Worm (Caenorhabditis elegans) whole organism, late embryonic: ENCODE results near the gene fzy-1.

Experiments
- F13H6.1 ChIP-seq: sonication (generic microtip); optimal IDR thresholded peaks from 2 replicates; lab custom pipeline; 2016; ENCODE audit warnings: missing genetic modification characterization, missing compliant biosample characterization
- K09A11.1 ChIP-seq: sonication (generic microtip); optimal IDR thresholded peaks from 2 replicates; lab custom pipeline; 2017; ENCODE audit warnings: antibody characterized with exemption, mild to moderate bottlenecking, missing genetic modification characterization, missing compliant biosample characterization; ENCODE audit not compliant: insufficient read depth
- Y22D7AL.16 ChIP-seq: sonication (generic microtip); optimal IDR thresholded peaks from 2 replicates; lab custom pipeline; 2016; ENCODE audit warnings: missing genetic modification characterization, missing compliant biosample characterization
- ahr-1 ChIP-seq: sonication (generic microtip); optimal IDR thresholded peaks from 2 replicates; lab custom pipeline; 2016; ENCODE audit warnings: missing genetic modification characterization, missing compliant biosample characterization
- ceh-19 ChIP-seq: fragments of 200-800 bp; sonication (Bioruptor generic); optimal IDR thresholded peaks from 2 replicates; lab custom pipeline; 2018; ENCODE audit warnings: mild to moderate bottlenecking, missing genetic modification characterization, missing compliant biosample characterization
- ceh-2 ChIP-seq: sonication (generic microtip); optimal IDR thresholded peaks from 2 replicates; lab custom pipeline; 2016; ENCODE audit warnings: missing genotype, missing genetic modification characterization, missing compliant biosample characterization
- ceh-24 ChIP-seq: sonication (generic microtip); optimal IDR thresholded peaks from 2 replicates; lab custom pipeline; 2016; ENCODE audit warnings: mild to moderate bottlenecking, missing genetic modification characterization, missing compliant biosample characterization
- ceh-30 ChIP-seq: fragments of 150-350 bp; optimal IDR thresholded peaks from 2 replicates; lab custom pipeline; 2014; ENCODE audit warnings: missing biosample characterization, missing genetic modification characterization
- ceh-34 ChIP-seq: sonication (generic microtip); optimal IDR thresholded peaks from 2 replicates; lab custom pipeline; 2016; ENCODE audit warnings: mild to moderate bottlenecking, missing genetic modification characterization, missing compliant biosample characterization
- ceh-48 ChIP-seq: sonication (generic microtip); optimal IDR thresholded peaks from 2 replicates; lab custom pipeline; 2016; ENCODE audit warnings: missing genetic modification characterization, inconsistent platforms, missing compliant biosample characterization
- che-1 ChIP-seq: sonication (generic microtip); optimal IDR thresholded peaks from 2 replicates; lab custom pipeline; 2016; ENCODE audit warnings: mild to moderate bottlenecking, missing genetic modification characterization, missing compliant biosample characterization
- dmd-4 ChIP-seq: sonication (generic microtip); optimal IDR thresholded peaks from 2 replicates; lab custom pipeline; 2016; ENCODE audit warnings: borderline replicate concordance, missing genetic modification characterization, missing compliant biosample characterization
- elt-4 ChIP-seq: sonication (generic microtip); optimal IDR thresholded peaks from 2 replicates; lab custom pipeline; 2016; ENCODE audit warnings: missing genetic modification characterization, missing compliant biosample characterization
- ets-4 ChIP-seq: sonication (generic microtip); optimal IDR thresholded peaks from 2 replicates; lab custom pipeline; 2016; ENCODE audit warnings: missing genetic modification characterization, missing compliant biosample characterization
- eyg-1 ChIP-seq: sonication (generic microtip); optimal IDR thresholded peaks from 2 replicates; lab custom pipeline; 2016; ENCODE audit warnings: missing genotype, missing genetic modification characterization, missing compliant biosample characterization
- fax-1 ChIP-seq: sonication (generic microtip); optimal IDR thresholded peaks from 2 replicates; lab custom pipeline; 2016; ENCODE audit warnings: missing genotype, missing genetic modification characterization, missing compliant biosample characterization
- fkh-10 ChIP-seq: fragments of 150-350 bp; optimal IDR thresholded peaks from 2 replicates; lab custom pipeline; 2014; ENCODE audit warnings: missing biosample characterization, missing genetic modification reagents, missing genetic modification characterization
- hlh-13 ChIP-seq: fragments of 200-800 bp; sonication (Bioruptor generic); optimal IDR thresholded peaks from 2 replicates; lab custom pipeline; 2018; ENCODE audit warnings: mild to moderate bottlenecking, missing genetic modification characterization, missing compliant biosample characterization
- hlh-15 ChIP-seq: sonication (generic microtip); optimal IDR thresholded peaks from 2 replicates; lab custom pipeline; 2016; ENCODE audit warnings: missing genetic modification characterization, missing compliant biosample characterization
- hlh-30 ChIP-seq: sonication (generic microtip); optimal IDR thresholded peaks from 2 replicates; lab custom pipeline; 2017; ENCODE audit warnings: antibody characterized with exemption, missing genetic modification characterization, missing compliant biosample characterization; ENCODE audit not compliant: insufficient read depth
- mec-3 ChIP-seq: sonication (generic microtip); optimal IDR thresholded peaks from 2 replicates; lab custom pipeline; 2016; ENCODE audit warnings: borderline replicate concordance, missing genetic modification characterization, missing compliant biosample characterization
- nfya-1 ChIP-seq: sonication (generic microtip); optimal IDR thresholded peaks from 2 replicates; lab custom pipeline; 2017; ENCODE audit warnings: missing genetic modification characterization, mild to moderate bottlenecking, missing compliant biosample characterization, antibody characterized with exemption, moderate library complexity
- npax-4 ChIP-seq: sonication (generic microtip); optimal IDR thresholded peaks from 2 replicates; lab custom pipeline; 2016; ENCODE audit warnings: missing genetic modification characterization, missing compliant biosample characterization
- pax-1 ChIP-seq: fragments of 150-350 bp; optimal IDR thresholded peaks from 2 replicates; lab custom pipeline; 2014; ENCODE audit warnings: missing biosample characterization, missing genetic modification characterization
- pha-2 ChIP-seq: sonication (generic microtip); optimal IDR thresholded peaks from 2 replicates; lab custom pipeline; 2017; ENCODE audit warnings: mild to moderate bottlenecking, missing genetic modification characterization, missing compliant biosample characterization
- pqm-1 ChIP-seq: sonication (generic microtip); optimal IDR thresholded peaks from 2 replicates; lab custom pipeline; 2016; ENCODE audit warnings: missing genetic modification characterization, missing compliant biosample characterization
- ref-2 ChIP-seq: sonication (generic microtip); optimal IDR thresholded peaks from 2 replicates; lab custom pipeline; 2016; ENCODE audit warnings: missing genetic modification characterization, missing compliant biosample characterization
- rnt-1 ChIP-seq: sonication (generic microtip); optimal IDR thresholded peaks from 2 replicates; lab custom pipeline; 2016; ENCODE audit warnings: missing genetic modification characterization, missing compliant biosample characterization
- sox-4 ChIP-seq: sonication (generic microtip); optimal IDR thresholded peaks from 2 replicates; lab custom pipeline; 2017; ENCODE audit warnings: mild to moderate bottlenecking, missing genetic modification characterization, inconsistent platforms, missing compliant biosample characterization
- tbx-2 ChIP-seq: sonication (generic microtip); optimal IDR thresholded peaks from 2 replicates; lab custom pipeline; 2016; ENCODE audit warnings: missing genetic modification characterization, missing compliant biosample characterization
- tbx-7 ChIP-seq: sonication (generic microtip); optimal IDR thresholded peaks from 2 replicates; lab custom pipeline; 2016; ENCODE audit warnings: missing genotype, missing genetic modification characterization, missing compliant biosample characterization
- unc-42 ChIP-seq: sonication (generic microtip); optimal IDR thresholded peaks from 2 replicates; lab custom pipeline; 2016; ENCODE audit warnings: missing genotype, missing genetic modification characterization, missing compliant biosample characterization
- unc-86 ChIP-seq: sonication (generic microtip); optimal IDR thresholded peaks from 2 replicates; lab custom pipeline; 2016; ENCODE audit warnings: missing genetic modification characterization, missing compliant biosample characterization
- zip-5 ChIP-seq: sonication (generic microtip); optimal IDR thresholded peaks from 2 replicates; lab custom pipeline; 2016; ENCODE audit warnings: missing genetic modification characterization, missing compliant biosample characterization
- ztf-16 ChIP-seq: sonication (generic microtip); optimal IDR thresholded peaks from 2 replicates; lab custom pipeline; 2017; ENCODE audit warnings: missing genetic modification characterization, missing compliant biosample characterization

Gene fzy-1

DNA sequence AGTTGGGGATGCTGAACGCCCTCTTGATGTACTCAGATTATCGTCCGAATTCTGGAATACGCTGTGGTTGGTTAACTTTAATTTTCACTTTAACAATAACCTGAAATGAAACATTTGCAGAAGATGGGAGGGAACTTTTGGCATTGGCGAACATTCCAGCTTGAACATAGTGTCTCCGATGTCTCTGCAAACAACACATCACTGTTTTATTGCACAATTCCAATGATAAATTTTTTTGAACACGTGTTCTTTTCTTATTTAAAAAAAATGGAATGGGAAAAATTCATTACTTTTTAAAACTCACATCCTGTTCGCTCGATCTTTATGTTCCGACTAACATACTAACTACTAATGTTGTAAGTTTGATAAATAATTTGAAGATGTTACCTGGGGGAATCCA, at the start of gene fzy-1:
fzy-1 (plus strand) TSS at position 301 of the 400 bp plus-strand sequence.
- TF ChIP-seq ceh-24 (tag; lab: Kevin White, UChicago) (no peak), rnt-1 (tag; lab: Kevin White, UChicago) (no peak), pqm-1 (tag; lab: Kevin White, UChicago) (no peak)

DNA sequence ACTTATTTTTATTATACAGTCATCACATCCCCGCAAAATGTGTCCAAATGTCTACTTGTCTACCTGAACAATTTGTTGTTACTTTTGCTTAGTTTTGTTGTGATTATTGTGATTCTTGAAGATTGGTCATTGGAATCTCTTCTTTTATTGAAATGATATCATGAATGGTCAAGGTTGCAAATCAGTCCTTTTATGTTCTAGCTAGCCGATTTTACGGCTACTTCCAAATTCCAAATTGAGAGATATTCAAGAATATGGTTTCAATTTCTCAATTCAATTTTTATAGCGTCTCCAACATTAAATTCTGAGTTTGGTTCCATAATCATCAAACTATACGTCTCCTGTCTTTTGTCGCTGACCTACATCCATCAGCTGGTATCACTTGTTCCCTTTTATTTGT, 49.3 kb upstream of the fzy-1 start:
- TF ChIP-seq unc-42 (tag; lab: Kevin White, UChicago) = no peak
- no peak for TF ChIP-seq ref-2 (tag; lab: Kevin White, UChicago)
- no peak for TF ChIP-seq ceh-2 (tag; lab: Kevin White, UChicago)
- no peak for TF ChIP-seq fkh-10 (GFP tag; lab: Kevin White, UChicago)
- TF ChIP-seq ceh-34 (tag; lab: Kevin White, UChicago) = no peak
- TF ChIP-seq pha-2 = no peak
- no peak for TF ChIP-seq ets-4 (tag; lab: Kevin White, UChicago)
- no peak for TF ChIP-seq sox-4
- TF ChIP-seq zip-5 (tag; lab: Kevin White, UChicago) = no peak
- TF ChIP-seq Y22D7AL.16 (tag; lab: Kevin White, UChicago) = no peak
- TF ChIP-seq hlh-13 (GFP tag; lab: Kevin White, UChicago) = no peak
- TF ChIP-seq fax-1 (tag; lab: Kevin White, UChicago) = no peak
- TF ChIP-seq npax-4 = no peak
- no peak for TF ChIP-seq dmd-4 (tag; lab: Kevin White, UChicago)
- no peak for TF ChIP-seq K09A11.1 (tag; lab: Kevin White, UChicago)
- TF ChIP-seq tbx-7 (tag; lab: Kevin White, UChicago) = no peak
- no peak for TF ChIP-seq pqm-1 (tag; lab: Kevin White, UChicago)
- no peak for TF ChIP-seq mec-3
- no peak for TF ChIP-seq ceh-30 (tag; lab: Kevin White, UChicago)

DNA sequence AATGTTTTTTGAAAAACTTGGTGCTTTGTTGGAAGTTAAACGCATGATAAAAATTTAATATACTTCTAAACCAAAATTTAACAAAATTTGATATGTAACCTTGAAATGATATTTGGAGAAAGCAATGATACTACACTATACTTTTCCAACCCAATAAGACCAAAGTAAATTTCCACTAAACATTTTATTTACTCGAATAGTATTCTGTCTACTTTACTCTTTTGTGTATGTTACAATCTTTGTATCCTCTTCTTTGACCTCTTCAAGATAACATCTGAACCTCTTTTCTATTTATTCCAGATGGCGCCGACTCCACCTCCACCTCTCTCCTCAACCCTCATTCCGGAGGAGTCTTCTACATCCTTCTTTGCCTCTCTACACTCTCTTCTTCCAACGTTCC, 47.0 kb upstream of the fzy-1 start, which contains the start of gene dhs-5:
dhs-5 (plus strand) TSS at position 301 of the 400 bp plus-strand sequence.
- TF ChIP-seq fkh-10 (GFP tag; lab: Kevin White, UChicago) (no peak), ahr-1 (tag; lab: Kevin White, UChicago) (no peak), unc-86 (tag; lab: Kevin White, UChicago) (no peak), nfya-1 (tag; lab: Kevin White, UChicago) (no peak), F13H6.1 (no peak), npax-4 (no peak), che-1 (tag; lab: Kevin White, UChicago) (no peak), pax-1 (tag; lab: Kevin White, UChicago) (no peak), pha-2 (no peak)

DNA sequence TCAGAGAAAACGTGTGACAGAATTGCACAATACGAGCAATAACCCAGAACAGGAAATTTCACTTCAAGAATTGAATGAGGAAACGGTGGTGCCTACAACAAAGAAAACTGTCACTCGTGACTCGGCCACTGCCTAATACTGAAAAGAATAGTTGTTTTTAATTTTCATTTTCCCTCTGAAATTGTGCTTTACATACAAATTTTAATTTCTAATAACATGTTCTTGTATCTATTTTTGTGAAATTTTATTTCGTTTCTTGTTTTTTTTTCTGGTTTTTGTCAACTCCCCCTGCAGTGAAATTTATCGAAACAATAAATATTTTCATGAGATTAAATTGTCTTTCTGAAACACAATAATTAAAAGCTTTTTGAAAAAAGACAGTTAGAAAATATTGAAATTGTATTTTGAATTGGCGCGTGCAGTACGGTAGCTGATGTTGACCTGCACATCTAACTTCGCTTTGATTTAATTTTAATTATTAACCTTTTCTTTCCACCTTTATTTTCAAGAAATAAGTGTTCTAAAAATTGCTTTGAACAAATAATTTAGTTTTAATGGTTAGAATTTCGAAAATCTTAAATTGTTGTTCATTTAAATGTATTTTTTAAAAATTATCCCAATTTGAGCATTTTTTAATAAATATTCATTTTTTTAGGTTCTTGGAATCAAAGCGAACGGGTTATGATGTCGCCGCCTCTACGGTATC, 44.8 kb upstream of the fzy-1 start, which contains the start of gene daz-1:
daz-1 (plus strand) TSS at position 656 of the 706 bp plus-strand sequence.
- TF ChIP-seq tbx-2 (tag; lab: Kevin White, UChicago) = no peak
- TF ChIP-seq rnt-1 (tag; lab: Kevin White, UChicago) = no peak
- TF ChIP-seq ref-2 (tag; lab: Kevin White, UChicago) = no peak
- TF ChIP-seq ets-4 (tag; lab: Kevin White, UChicago) = no peak
- no peak for TF ChIP-seq dmd-4 (tag; lab: Kevin White, UChicago)
- TF ChIP-seq hlh-30 (tag; lab: Kevin White, UChicago) = no peak
- TF ChIP-seq ceh-2 (tag; lab: Kevin White, UChicago) = no peak
- no peak for TF ChIP-seq ceh-48 (tag; lab: Kevin White, UChicago)
- TF ChIP-seq eyg-1 (tag; lab: Kevin White, UChicago) = no peak
- TF ChIP-seq hlh-15 = no peak
- no peak for TF ChIP-seq ceh-19 (GFP tag; lab: Kevin White, UChicago)
- TF ChIP-seq ztf-16 = no peak
- no peak for TF ChIP-seq elt-4 (tag; lab: Kevin White, UChicago)
